Worm (Caenorhabditis elegans) whole organism, L4 larva: Measurements from ENCODE around the gene ears-2.
A peak's percentile ranks its signal among the peaks of the same experiment; 100 is the strongest.

ENCODE experiments used
- D1046.2 ChIP-seq: fragments of 200-800 bp; sonication (Bioruptor generic); IDR thresholded peaks from 2 replicates; pipeline ENCODE4 v1.3.6; 2022; ENCODE audit warnings: missing genetic modification characterization, missing compliant biosample characterization
- F37D6.2 ChIP-seq: sonication (generic microtip); optimal IDR thresholded peaks from 2 replicates; lab custom pipeline; 2016; ENCODE audit warnings: mild to moderate bottlenecking, missing genetic modification characterization, missing compliant biosample characterization
- F49E8.2 ChIP-seq: sonication (generic microtip); optimal IDR thresholded peaks from 2 replicates; lab custom pipeline; 2016; ENCODE audit warnings: missing compliant biosample characterization, mild to moderate bottlenecking, missing genetic modification characterization, borderline replicate concordance
- Y48G9A.11 ChIP-seq: fragments of 200-800 bp; sonication (Bioruptor generic); IDR thresholded peaks from 2 replicates; pipeline ENCODE4 v1.3.6; 2022; ENCODE audit warnings: missing genetic modification reagents, missing genetic modification characterization, missing compliant biosample characterization
- Y75B8A.6 ChIP-seq: fragments of 200-800 bp; sonication (Bioruptor generic); IDR thresholded peaks from 2 replicates; pipeline ENCODE4 v1.3.6; 2022; ENCODE audit warnings: missing genetic modification reagents, missing genetic modification characterization, missing compliant biosample characterization
- aha-1 ChIP-seq: fragments of 150-350 bp; peaks from one replicate; lab custom pipeline; 2014; ENCODE audit warnings: missing biosample characterization, missing genetic modification characterization
- ama-1 ChIP-seq: fragments of 150-350 bp; optimal IDR thresholded peaks from 2 replicates; lab custom pipeline; 2014; ENCODE audit warnings: inconsistent platforms, mixed read lengths
- ceh-28 ChIP-seq: fragments of 150-350 bp; optimal IDR thresholded peaks from 2 replicates; lab custom pipeline; 2014; ENCODE audit warnings: missing biosample characterization, missing genetic modification reagents, missing genetic modification characterization
- ceh-62 ChIP-seq: sonication (generic microtip); optimal IDR thresholded peaks from 2 replicates; lab custom pipeline; 2017; ENCODE audit warnings: missing biosample characterization, missing genetic modification characterization
- daf-12 ChIP-seq: fragments of 150-350 bp; optimal IDR thresholded peaks from 2 replicates; lab custom pipeline; 2014; ENCODE audit warnings: missing biosample characterization, missing genetic modification reagents, missing genetic modification characterization
- daf-16 ChIP-seq, 3 experiments: sonication (generic microtip); optimal IDR thresholded peaks; 2 replicates each; lab custom pipeline; 2016 to 2017; ENCODE audit warnings: missing genetic modification characterization in 3 of 3, missing genetic modification reagents in 3 of 3, mild to moderate bottlenecking in 2 of 3, missing compliant biosample characterization in 2 of 3, missing biosample characterization in 1 of 3, moderate library complexity in 1 of 3
- dmd-8 ChIP-seq: fragments of 200-800 bp; sonication (Bioruptor generic); IDR thresholded peaks from 2 replicates; pipeline ENCODE4 v1.3.6; 2022; ENCODE audit warnings: missing genetic modification characterization, missing compliant biosample characterization
- egl-43 ChIP-seq: fragments of 200-800 bp; sonication (Bioruptor generic); IDR thresholded peaks from 2 replicates; pipeline ENCODE4 v1.3.6; 2022; ENCODE audit warnings: missing genetic modification reagents, missing genetic modification characterization, missing compliant biosample characterization
- fos-1 ChIP-seq: fragments of 150-350 bp; optimal IDR thresholded peaks from 2 replicates; lab custom pipeline; 2014; ENCODE audit warnings: missing biosample characterization, missing genetic modification characterization
- hif-1 ChIP-seq, 2 experiments: sonication (generic microtip); optimal IDR thresholded peaks; 2 replicates each; lab custom pipeline; 2016 to 2017; ENCODE audit warnings: missing compliant biosample characterization in 2 of 2, missing genetic modification characterization in 2 of 2, missing genetic modification reagents in 2 of 2, missing genotype in 2 of 2, mild to moderate bottlenecking in 1 of 2
- hlh-11 ChIP-seq: fragments of 200-800 bp; sonication (Bioruptor generic); optimal IDR thresholded peaks from 2 replicates; lab custom pipeline; 2018; ENCODE audit warnings: mild to moderate bottlenecking, missing genetic modification characterization, missing compliant biosample characterization
- hlh-30 ChIP-seq: sonication (generic microtip); optimal IDR thresholded peaks from 2 replicates; lab custom pipeline; 2017; ENCODE audit warnings: antibody characterized with exemption, mild to moderate bottlenecking, missing genetic modification characterization, missing compliant biosample characterization; ENCODE audit not compliant: insufficient read depth
- lin-1 ChIP-seq: fragments of 200-800 bp; sonication (Bioruptor generic); IDR thresholded peaks from 2 replicates; pipeline ENCODE4 v1.3.6; 2022; ENCODE audit warnings: missing genetic modification reagents, missing genetic modification characterization, missing compliant biosample characterization
- lin-15B ChIP-seq: fragments of 150-350 bp; sonication (generic microtip); optimal IDR thresholded peaks from 3 replicates; lab custom pipeline; 2014; ENCODE audit warnings: missing biosample characterization, missing genetic modification characterization
- lin-29 ChIP-seq: fragments of 200-800 bp; sonication (Bioruptor generic); IDR thresholded peaks from 2 replicates; pipeline ENCODE4 v1.3.6; 2022; ENCODE audit warnings: missing genetic modification reagents, missing genetic modification characterization, missing compliant biosample characterization
- lin-38 ChIP-seq: fragments of 200-800 bp; sonication (Bioruptor generic); IDR thresholded peaks from 2 replicates; pipeline ENCODE4 v1.3.6; 2022; ENCODE audit warnings: missing genetic modification reagents, missing genetic modification characterization, missing compliant biosample characterization
- lsy-2 ChIP-seq, 2 experiments: fragments of 150-350 bp in 1 of 2; sonication (generic microtip) in 1 of 2; optimal IDR thresholded peaks; 2 replicates each; lab custom pipeline; 2014 to 2017; ENCODE audit warnings: missing biosample characterization in 2 of 2, missing genetic modification characterization in 2 of 2
- madf-5 ChIP-seq, 2 experiments: fragments of 200-800 bp; sonication (Bioruptor generic); IDR thresholded peaks; 2 replicates each; pipeline ENCODE4 v1.3.6; 2022; ENCODE audit warnings: missing compliant biosample characterization in 2 of 2, missing genetic modification characterization in 2 of 2
- mdl-1 ChIP-seq, 2 experiments: fragments of 150-350 bp in 1 of 2; sonication (generic microtip) in 1 of 2; optimal IDR thresholded peaks; 2 replicates each; lab custom pipeline; 2014 to 2017; ENCODE audit warnings: missing biosample characterization in 2 of 2, missing genetic modification characterization in 2 of 2
- mep-1 ChIP-seq: fragments of 150-350 bp; sonication (generic microtip); optimal IDR thresholded peaks from 3 replicates; lab custom pipeline; 2014; ENCODE audit warnings: missing biosample characterization, missing genetic modification characterization
- mes-2 ChIP-seq: sonication (generic microtip); optimal IDR thresholded peaks from 2 replicates; lab custom pipeline; 2016; ENCODE audit warnings: missing genotype, mild to moderate bottlenecking, missing genetic modification characterization, missing compliant biosample characterization; ENCODE audit not compliant: poor library complexity, severe bottlenecking
- mxl-2 ChIP-seq: fragments of 200-800 bp; sonication (Bioruptor generic); conservative IDR thresholded peaks from 2 replicates; pipeline ENCODE4 v1.3.6; 2022; ENCODE audit warnings: missing genetic modification reagents, missing genetic modification characterization, missing compliant biosample characterization
- nhr-10 ChIP-seq: fragments of 150-350 bp; optimal IDR thresholded peaks from 2 replicates; lab custom pipeline; 2014; ENCODE audit warnings: missing biosample characterization, missing genetic modification characterization
- nhr-11 ChIP-seq: fragments of 150-350 bp; optimal IDR thresholded peaks from 2 replicates; lab custom pipeline; 2014; ENCODE audit warnings: missing biosample characterization, missing genetic modification characterization
- nhr-28 ChIP-seq: fragments of 150-350 bp; optimal IDR thresholded peaks from 2 replicates; lab custom pipeline; 2014; ENCODE audit warnings: missing biosample characterization, missing genetic modification characterization
- rbr-2 ChIP-seq: sonication (generic microtip); optimal IDR thresholded peaks from 2 replicates; lab custom pipeline; 2016; ENCODE audit warnings: missing genotype, missing genetic modification characterization, missing compliant biosample characterization
- snpc-4 ChIP-seq: fragments of 150-350 bp; optimal IDR thresholded peaks from 2 replicates; lab custom pipeline; 2014; ENCODE audit warnings: missing biosample characterization, missing genetic modification characterization
- spr-1 ChIP-seq: sonication (generic microtip); optimal IDR thresholded peaks from 2 replicates; lab custom pipeline; 2016; ENCODE audit warnings: mild to moderate bottlenecking, missing genetic modification characterization, missing compliant biosample characterization
- tag-97 ChIP-seq: fragments of 200-800 bp; sonication (Bioruptor generic); IDR thresholded peaks from 2 replicates; pipeline ENCODE4 v1.3.6; 2022; ENCODE audit warnings: missing genetic modification characterization, missing compliant biosample characterization
- tra-1 ChIP-seq: fragments of 200-800 bp; sonication (Bioruptor generic); IDR thresholded peaks from 2 replicates; pipeline ENCODE4 v1.3.6; 2022; ENCODE audit warnings: missing genetic modification reagents, missing genetic modification characterization, missing compliant biosample characterization
- unc-62 ChIP-seq, 3 experiments: fragments of 150-350 bp in 1 of 3; sonication (generic microtip); optimal IDR thresholded peaks in 2 of 3; peaks in 1 of 3; 1 replicate in 1 of 3; 2 replicates in 2 of 3; lab custom pipeline; 2014 to 2017; ENCODE audit warnings: missing biosample characterization in 3 of 3, missing genetic modification characterization in 3 of 3, missing genetic modification reagents in 3 of 3, missing genotype in 1 of 3
- zag-1 ChIP-seq: fragments of 150-350 bp; optimal IDR thresholded peaks from 2 replicates; lab custom pipeline; 2014; ENCODE audit warnings: missing biosample characterization, missing genetic modification characterization
- zfp-2 ChIP-seq: sonication (generic microtip); optimal IDR thresholded peaks from 2 replicates; lab custom pipeline; 2016; ENCODE audit warnings: mild to moderate bottlenecking, missing genetic modification characterization, missing compliant biosample characterization
- zip-11 ChIP-seq: fragments of 200-800 bp; sonication (Bioruptor generic); IDR thresholded peaks from 2 replicates; pipeline ENCODE4 v1.3.6; 2022; ENCODE audit warnings: missing genetic modification characterization, missing compliant biosample characterization

The ears-2 gene

ce11 chrIV:366406-366805 lies 23.9 kb downstream of the ears-2 start:
- no peak for TF ChIP-seq madf-5 (GFP tag; IDR thresholded peaks at IDR 0.05; lab: Robert Waterston, UW)
- TF ChIP-seq snpc-4 = no peak
- no peak for TF ChIP-seq ceh-62
- peak; percentile 53 for TF ChIP-seq rbr-2 (tag; lab: Kevin White, UChicago)
- no peak for TF ChIP-seq hif-1 (tag; optimal IDR thresholded peaks at IDR 0.05; lab: Kevin White, UChicago)
- TF ChIP-seq lsy-2 (tag; optimal IDR thresholded peaks at IDR 0.05; lab: Kevin White, UChicago) = peak in 1 of 2 experiments; percentile 70
- TF ChIP-seq aha-1 (tag; lab: Kevin White, UChicago) = peak; percentile 90
- no peak for TF ChIP-seq F49E8.2 (tag; lab: Kevin White, UChicago)
- TF ChIP-seq mdl-1 (tag; optimal IDR thresholded peaks at IDR 0.05; lab: Kevin White, UChicago) = peak in 1 of 2 experiments; percentile 49
- no peak for TF ChIP-seq zag-1 (tag; lab: Kevin White, UChicago)
- TF ChIP-seq mep-1 = peak; percentile 37
- TF ChIP-seq tra-1 = no peak
- no peak for TF ChIP-seq egl-43 (GFP tag; lab: Robert Waterston, UW)
- peak; percentile 32 for TF ChIP-seq hlh-30 (tag; lab: Kevin White, UChicago)
- peak; percentile 13 for TF ChIP-seq nhr-28
- TF ChIP-seq F37D6.2 (tag; lab: Kevin White, UChicago) = no peak
- TF ChIP-seq lin-15B = no peak
- TF ChIP-seq spr-1 (tag; lab: Kevin White, UChicago) = no peak
- TF ChIP-seq daf-16 (GFP tag; optimal IDR thresholded peaks at IDR 0.05; lab: Kevin White, UChicago) = peak in 1 of 2 experiments; percentile 61
- no peak for TF ChIP-seq daf-16 (tag; optimal IDR thresholded peaks at IDR 0.05; lab: Kevin White, UChicago)
- TF ChIP-seq lin-1 (GFP tag; lab: Robert Waterston, UW) = no peak
- peak in 1 of 2 experiments; percentile 91 for TF ChIP-seq unc-62 (GFP tag; optimal IDR thresholded peaks at IDR 0.05 in 1 of 2; lab: Kevin White, UChicago)
- no peak for TF ChIP-seq unc-62 (tag; optimal IDR thresholded peaks at IDR 0.05; lab: Kevin White, UChicago)
- no peak for TF ChIP-seq daf-12 (tag; lab: Kevin White, UChicago)
- peak; percentile 23 for TF ChIP-seq hlh-11 (tag; lab: Kevin White, UChicago)
- TF ChIP-seq lin-38 (GFP tag; lab: Robert Waterston, UW) = no peak

- TF ChIP-seq hif-1 (tag; optimal IDR thresholded peaks at IDR 0.05; lab: Kevin White, UChicago) = peak in 1 of 2 experiments; percentile 85
- TF ChIP-seq zfp-2 = no peak
- peak; percentile 27 for TF ChIP-seq hlh-11 (tag; lab: Kevin White, UChicago)
- TF ChIP-seq nhr-10 (tag; lab: Kevin White, UChicago) = no peak
- no peak for TF ChIP-seq zip-11
Measured at ce11 chrIV:364983-365382, 25.3 kb downstream of the ears-2 start.

- TF ChIP-seq unc-62 (GFP tag; optimal IDR thresholded peaks at IDR 0.05 in 1 of 2; lab: Kevin White, UChicago) = peak in 1 of 2 experiments; percentile 74
- no peak for TF ChIP-seq unc-62 (tag; optimal IDR thresholded peaks at IDR 0.05; lab: Kevin White, UChicago)
- no peak for TF ChIP-seq ceh-28
- TF ChIP-seq nhr-11 (tag; lab: Kevin White, UChicago) = no peak
- TF ChIP-seq zfp-2 = no peak
- TF ChIP-seq Y75B8A.6 = no peak
- no peak for TF ChIP-seq ama-1
Measured at ce11 chrIV:343279-343678, 47.0 kb downstream of the ears-2 start.

- TF ChIP-seq lin-29 (GFP tag; lab: Robert Waterston, UW) (no peak), Y48G9A.11 (GFP tag; lab: Robert Waterston, UW) (no peak), dmd-8 (GFP tag; lab: Robert Waterston, UW) (no peak), fos-1 (tag; lab: Kevin White, UChicago) (no peak), rbr-2 (tag; lab: Kevin White, UChicago) (no peak), spr-1 (tag; lab: Kevin White, UChicago) (no peak), egl-43 (GFP tag; lab: Robert Waterston, UW) (no peak), hlh-30 (tag; lab: Kevin White, UChicago) (no peak), D1046.2 (GFP tag; lab: Robert Waterston, UW) (no peak), mes-2 (tag; lab: Kevin White, UChicago) (no peak), mxl-2 (GFP tag; lab: Robert Waterston, UW) (no peak), tag-97 (GFP tag; lab: Robert Waterston, UW) (no peak)
Measured at ce11 chrIV:339508-339907, 50.8 kb downstream of the ears-2 start, which contains the start of gene cdh-8. cdh-8 (plus strand) TSS chrIV:339808.
